Worm (Caenorhabditis elegans): ENCODE data around the gene C03B8.3.
A peak's percentile ranks its signal among the peaks of the same experiment; 100 is the strongest.

C03B8.3 gene

ce11 chrIII:7728494-7728893 is 16.4 kb downstream of the C03B8.3 start (continued):
- TF ChIP-seq R02D3.7 (tag; optimal IDR thresholded peaks at IDR 0.05) (no peak), sdz-12 (GFP tag; optimal IDR thresholded peaks at IDR 0.05) (no peak), unc-130 (GFP tag; optimal IDR thresholded peaks at IDR 0.05) (no peak), ctbp-1 (GFP tag; IDR thresholded peaks at IDR 0.05) (no peak), ceh-28 (tag; optimal IDR thresholded peaks at IDR 0.05) (no peak), zip-2 (tag; optimal IDR thresholded peaks at IDR 0.05) (no peak), nhr-28 (tag; optimal IDR thresholded peaks at IDR 0.05) (peak; percentile 70), nhr-111 (GFP tag; optimal IDR thresholded peaks at IDR 0.05) (no peak), zfp-3 (GFP tag; conservative IDR thresholded peaks at IDR 0.05) (peak; percentile 67; the same call in 1 of the 2 replicates), zag-1 (tag; optimal IDR thresholded peaks at IDR 0.05) (no peak), lin-39 (tag; optimal IDR thresholded peaks at IDR 0.05) (no peak), ceh-32 (tag; optimal IDR thresholded peaks at IDR 0.05; ENCODE audit: poor library complexity) (no peak), set-16 (GFP tag; IDR thresholded peaks at IDR 0.05) (no peak), Y105C5A.15 (GFP tag; IDR thresholded peaks at IDR 0.05) (no peak), ztf-7 (tag; optimal IDR thresholded peaks at IDR 0.05) (no peak), ces-1 (GFP tag; optimal IDR thresholded peaks at IDR 0.05) (no peak), pqm-1 (tag; optimal IDR thresholded peaks at IDR 0.05) (peak; percentile 84), hlh-11 (tag; optimal IDR thresholded peaks at IDR 0.05) (peak; percentile 84), hlh-30 (tag; optimal IDR thresholded peaks at IDR 0.05; ENCODE audit: insufficient read depth) (peak; percentile 59), mdt-29 (GFP tag; IDR thresholded peaks at IDR 0.05) (peak; percentile 49; the same call in 1 of the 2 replicates), unc-39 (tag; optimal IDR thresholded peaks at IDR 0.05) (no peak), ama-1 (optimal IDR thresholded peaks at IDR 0.05) (peak; percentile 42), snpc-4 (tag; optimal IDR thresholded peaks at IDR 0.05) (no peak), saeg-2 (GFP tag; IDR thresholded peaks at IDR 0.05) (no peak), ceh-82 (tag; optimal IDR thresholded peaks at IDR 0.05) (no peak), vab-7 (GFP tag; IDR thresholded peaks at IDR 0.05) (no peak)

- peak; percentile 15; the same call in 1 of the 2 replicates for TF ChIP-seq dmd-8 (GFP tag; IDR thresholded peaks at IDR 0.05)
- peak; percentile 15 for TF ChIP-seq aha-1 (tag)
- TF ChIP-seq F44E2.7 (GFP tag; IDR thresholded peaks at IDR 0.05) = no peak
- no peak for TF ChIP-seq ama-1 (optimal IDR thresholded peaks at IDR 0.05)
- peak; percentile 34 for TF ChIP-seq hlh-30 (tag; optimal IDR thresholded peaks at IDR 0.05; ENCODE audit: insufficient read depth)
These were observed 17.0 kb downstream of the C03B8.3 start for ce11 chrIII:7729062-7729461.

DNA sequence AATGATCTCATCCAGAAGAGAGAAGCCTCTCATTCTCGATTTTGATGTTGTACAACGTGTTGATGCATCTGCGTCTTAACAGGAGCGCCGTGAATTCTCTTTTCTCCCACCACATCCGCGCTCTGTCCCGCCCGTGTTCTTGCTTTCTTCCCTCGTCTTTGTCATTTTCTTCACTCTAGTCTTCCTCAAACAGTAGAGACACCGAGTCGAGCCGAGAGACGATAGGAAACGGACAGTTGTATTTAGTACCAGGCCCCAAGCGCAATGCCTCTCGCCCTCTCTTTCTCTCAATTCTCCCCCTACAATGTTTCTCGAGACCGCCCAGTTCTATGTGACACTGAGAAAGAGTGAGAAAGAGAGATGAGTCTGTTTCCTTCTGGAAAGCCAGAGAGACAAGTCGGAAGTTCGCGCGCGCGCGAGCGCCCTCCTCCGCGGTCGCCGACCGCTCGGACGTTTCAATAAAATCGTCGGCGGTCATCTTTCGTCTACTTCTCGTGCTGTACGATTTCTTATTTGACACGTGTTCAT is 17.5 kb downstream of the C03B8.3 start, which contains the start of gene ZK112.4:
Gene ZK112.4, minus strand, starts transcription at position 478 of the 528 bp plus-strand sequence.
- TF ChIP-seq egl-27 (tag; optimal IDR thresholded peaks at IDR 0.05) (no peak), ceh-28 (tag; optimal IDR thresholded peaks at IDR 0.05) (no peak), pha-4 (GFP tag; IDR thresholded peaks at IDR 0.05) (0 out of 2 replicates have a peak, but pooled peaks have one; percentile 12), pha-4 (tag; optimal IDR thresholded peaks at IDR 0.05) (no peak), ama-1 (optimal IDR thresholded peaks at IDR 0.05) (peak; percentile 72), mdl-1 (tag; optimal IDR thresholded peaks at IDR 0.05) (peak; percentile 26 to 57), spr-3 (GFP tag; optimal IDR thresholded peaks at IDR 0.05) (no peak), unc-39 (tag; optimal IDR thresholded peaks at IDR 0.05) (no peak), zfp-3 (GFP tag; conservative IDR thresholded peaks at IDR 0.05) (0 out of 2 replicates have a peak, but pooled peaks have one; percentile 47), F49E8.2 (tag; optimal IDR thresholded peaks at IDR 0.05; ENCODE audit: borderline replicate concordance) (no peak), hlh-30 (tag; optimal IDR thresholded peaks at IDR 0.05; ENCODE audit: insufficient read depth) (peak; percentile 76), lin-1 (GFP tag; IDR thresholded peaks at IDR 0.05) (no peak), arid-1 (GFP tag; conservative IDR thresholded peaks at IDR 0.05) (no peak; the same call in 1 of the 2 replicates), nhr-25 (tag; optimal IDR thresholded peaks at IDR 0.05; ENCODE audit: borderline replicate concordance, insufficient read depth) (peak; percentile 62), nhr-41 (GFP tag; IDR thresholded peaks at IDR 0.05) (no peak), hmg-1.1 (GFP tag; IDR thresholded peaks at IDR 0.05) (peak; percentile 49), ces-1 (GFP tag; optimal IDR thresholded peaks at IDR 0.05) (no peak), madf-5 (GFP tag; IDR thresholded peaks at IDR 0.05) (0 out of 4 replicates have a peak, but pooled peaks of 1 of the 2 experiments have one; percentile 10), ctbp-1 (GFP tag; IDR thresholded peaks at IDR 0.05) (peak; percentile 73; the same call in 1 of the 2 replicates), cey-2 (tag; optimal IDR thresholded peaks at IDR 0.05; ENCODE audit: borderline replicate concordance, insufficient read depth) (no peak), attf-4 (tag; optimal IDR thresholded peaks at IDR 0.05) (no peak), lsy-2 (tag; optimal IDR thresholded peaks at IDR 0.05) (peak; percentile 62 to 67), nhr-11 (tag; optimal IDR thresholded peaks at IDR 0.05) (peak; percentile 91), nhr-28 (tag; optimal IDR thresholded peaks at IDR 0.05) (peak; percentile 69), fkh-10 (GFP tag; optimal IDR thresholded peaks at IDR 0.05) (peak; percentile 81), saeg-2 (GFP tag; IDR thresholded peaks at IDR 0.05) (no peak), aha-1 (tag) (peak; percentile 88)
